Worm (Caenorhabditis elegans): Measurements from ENCODE around the gene T01B7.5.

The T01B7.5 gene

ce11 chrII:8675369-8675768 lies 41.3 kb upstream of the T01B7.5 start:
- TF ChIP-seq zip-8 (tag; optimal IDR thresholded peaks at IDR 0.05) (no peak), ces-1 (GFP tag; optimal IDR thresholded peaks at IDR 0.05) (no peak), unc-39 (tag; optimal IDR thresholded peaks at IDR 0.05) (no peak), elt-3 (tag; optimal IDR thresholded peaks at IDR 0.05) (no peak), pha-4 (tag; optimal IDR thresholded peaks at IDR 0.05) (no peak), nhr-12 (tag; optimal IDR thresholded peaks at IDR 0.05) (no peak), nhr-76 (tag; optimal IDR thresholded peaks at IDR 0.05) (no peak), lin-13 (tag; optimal IDR thresholded peaks at IDR 0.05) (no peak), ztf-11 (tag; optimal IDR thresholded peaks at IDR 0.05) (no peak), flh-1 (GFP tag; optimal IDR thresholded peaks at IDR 0.05) (no peak)

ce11 chrII:8679799-8680198 lies 36.8 kb upstream of the T01B7.5 start:
- TF ChIP-seq ham-2 (GFP tag; optimal IDR thresholded peaks at IDR 0.05): no peak
- TF ChIP-seq zip-8 (tag; optimal IDR thresholded peaks at IDR 0.05): no peak
- no peak for TF ChIP-seq ceh-39 (tag; optimal IDR thresholded peaks at IDR 0.05)
- no peak for TF ChIP-seq unc-62 (GFP tag; optimal IDR thresholded peaks at IDR 0.05)
- TF ChIP-seq elt-1 (tag; optimal IDR thresholded peaks at IDR 0.05; ENCODE audit: borderline replicate concordance, insufficient read depth): no peak
- no peak for TF ChIP-seq mep-1 (tag; optimal IDR thresholded peaks at IDR 0.05)
- TF ChIP-seq nhr-28 (tag; optimal IDR thresholded peaks at IDR 0.05): no peak
- no peak for TF ChIP-seq elt-3 (tag; optimal IDR thresholded peaks at IDR 0.05)

- TF ChIP-seq lsy-2 (tag; optimal IDR thresholded peaks at IDR 0.05) (no peak), blmp-1 (tag; optimal IDR thresholded peaks at IDR 0.05) (no peak), ces-1 (GFP tag; optimal IDR thresholded peaks at IDR 0.05) (peak; percentile 55), unc-120 (tag; optimal IDR thresholded peaks at IDR 0.05; ENCODE audit: poor library complexity, severe bottlenecking) (peak; percentile 93), mep-1 (tag; optimal IDR thresholded peaks at IDR 0.05) (peak; percentile 21)
Observed at ce11 chrII:8683933-8684332, 32.7 kb upstream of the T01B7.5 start.

- TF ChIP-seq zip-8 (tag; optimal IDR thresholded peaks at IDR 0.05): no peak
- no peak for TF ChIP-seq flh-1 (GFP tag; optimal IDR thresholded peaks at IDR 0.05)
- no peak for TF ChIP-seq ceh-43 (GFP tag; optimal IDR thresholded peaks at IDR 0.05)
- TF ChIP-seq lin-13 (tag; optimal IDR thresholded peaks at IDR 0.05): no peak
- TF ChIP-seq elt-1 (tag; optimal IDR thresholded peaks at IDR 0.05; ENCODE audit: borderline replicate concordance, insufficient read depth): no peak
- no peak for TF ChIP-seq lin-32 (GFP tag; optimal IDR thresholded peaks at IDR 0.05)
- no peak for TF ChIP-seq nhr-237 (tag; optimal IDR thresholded peaks at IDR 0.05)
- TF ChIP-seq ces-1 (GFP tag; optimal IDR thresholded peaks at IDR 0.05): no peak
- TF ChIP-seq tbx-8 (GFP tag; optimal IDR thresholded peaks at IDR 0.05): no peak
- TF ChIP-seq unc-120 (tag; optimal IDR thresholded peaks at IDR 0.05; ENCODE audit: poor library complexity, severe bottlenecking): no peak
- TF ChIP-seq blmp-1 (tag; optimal IDR thresholded peaks at IDR 0.05): no peak
- TF ChIP-seq ceh-39 (tag; optimal IDR thresholded peaks at IDR 0.05): no peak
- no peak for TF ChIP-seq sem-2 (GFP tag; optimal IDR thresholded peaks at IDR 0.05)
- TF ChIP-seq ceh-83 (GFP tag; optimal IDR thresholded peaks at IDR 0.05): no peak
- TF ChIP-seq nhr-28 (tag; optimal IDR thresholded peaks at IDR 0.05): no peak
Observed at ce11 chrII:8684824-8685223, 31.8 kb upstream of the T01B7.5 start, which contains the start of gene hgap-2. hgap-2 (minus strand) TSS chrII:8684924.

- TF ChIP-seq drap-1 (GFP tag; optimal IDR thresholded peaks at IDR 0.05) (no peak), bed-3 (GFP tag; optimal IDR thresholded peaks at IDR 0.05) (no peak), cnd-1 (tag; optimal IDR thresholded peaks at IDR 0.05) (no peak), snpc-4 (tag; optimal IDR thresholded peaks at IDR 0.05) (no peak), blmp-1 (tag; optimal IDR thresholded peaks at IDR 0.05) (no peak), ceh-39 (tag; optimal IDR thresholded peaks at IDR 0.05) (no peak), elt-1 (tag; optimal IDR thresholded peaks at IDR 0.05; ENCODE audit: borderline replicate concordance, insufficient read depth) (no peak), unc-39 (tag; optimal IDR thresholded peaks at IDR 0.05) (no peak), ham-2 (GFP tag; optimal IDR thresholded peaks at IDR 0.05) (no peak), nhr-12 (tag; optimal IDR thresholded peaks at IDR 0.05) (no peak), sem-2 (GFP tag; optimal IDR thresholded peaks at IDR 0.05) (no peak), nhr-2 (tag; optimal IDR thresholded peaks at IDR 0.05) (no peak), flh-1 (GFP tag; optimal IDR thresholded peaks at IDR 0.05) (no peak), mab-5 (tag; optimal IDR thresholded peaks at IDR 0.05) (no peak), lsy-2 (tag; optimal IDR thresholded peaks at IDR 0.05) (no peak)
Observed at ce11 chrII:8685623-8686022, 31.0 kb upstream of the T01B7.5 start, which contains the start of gene C34C6.9. C34C6.9 (plus strand) TSS chrII:8685923.

Data from whole organism, mixed stage, embryonic.